Fruit fly (Drosophila melanogaster) whole organism, embryonic: ENCODE measurements around the gene CG31245.
A peak's percentile ranks its signal among the peaks of the same experiment; 100 is the strongest.

ENCODE experiments used
- Asciz ChIP-seq: fragments of 200-800 bp; sonication (Bioruptor generic); optimal IDR thresholded peaks from 2 replicates; lab custom pipeline; 2017; ENCODE audit warnings: missing biosample characterization, mild to moderate bottlenecking, missing genetic modification characterization, missing genetic modification reagents
- B-H2 ChIP-seq: fragments of 200-800 bp; sonication (Bioruptor generic); optimal IDR thresholded peaks from 2 replicates; lab custom pipeline; 2018; ENCODE audit warnings: missing biosample characterization, mild to moderate bottlenecking, missing genetic modification characterization
- CG10431 ChIP-seq: fragments of 200-800 bp; sonication (Bioruptor generic); optimal IDR thresholded peaks from 3 replicates; lab custom pipeline; 2018; ENCODE audit warnings: missing biosample characterization, mild to moderate bottlenecking, missing genetic modification characterization
- CG10654 ChIP-seq: fragments of 200-800 bp; sonication (Bioruptor generic); optimal IDR thresholded peaks from 2 replicates; lab custom pipeline; 2016; ENCODE audit warnings: missing biosample characterization, missing genetic modification characterization
- CG11695 ChIP-seq: fragments of 200-800 bp; sonication (Bioruptor generic); IDR thresholded peaks from 3 replicates; pipeline ENCODE4 v1.3.6; 2022; ENCODE audit warnings: missing biosample characterization, missing genetic modification characterization
- CG11723 ChIP-seq: fragments of 200-800 bp; sonication (Bioruptor generic); optimal IDR thresholded peaks from 2 replicates; lab custom pipeline; 2017; ENCODE audit warnings: missing biosample characterization, mild to moderate bottlenecking, missing genetic modification characterization
- CG13287 ChIP-seq: fragments of 200-800 bp; sonication (Bioruptor generic); IDR thresholded peaks from 2 replicates; pipeline ENCODE4 v1.3.6; 2022; ENCODE audit warnings: missing biosample characterization, missing genetic modification characterization; ENCODE audit not compliant: partially characterized antibody
- CG15696 ChIP-seq: fragments of 200-800 bp; sonication (Bioruptor generic); optimal IDR thresholded peaks from 2 replicates; lab custom pipeline; 2019; ENCODE audit warnings: missing biosample characterization, mild to moderate bottlenecking, missing genetic modification characterization, moderate library complexity
- CG1603 ChIP-seq: fragments of 200-800 bp; sonication (Bioruptor generic); optimal IDR thresholded peaks from 2 replicates; lab custom pipeline; 2019; ENCODE audit warnings: missing biosample characterization, mild to moderate bottlenecking, missing genetic modification characterization, moderate library complexity
- CG17186 ChIP-seq: fragments of 200-800 bp; sonication (Bioruptor generic); optimal IDR thresholded peaks from 3 replicates; lab custom pipeline; 2017; ENCODE audit warnings: missing biosample characterization, missing genetic modification reagents, missing genetic modification characterization
- CG17829 ChIP-seq: fragments of 200-800 bp; optimal IDR thresholded peaks from 2 replicates; lab custom pipeline; 2019; ENCODE audit warnings: missing biosample characterization, mild to moderate bottlenecking, missing genetic modification characterization, moderate library complexity
- CG17912 ChIP-seq: fragments of 200-800 bp; sonication (Bioruptor generic); optimal IDR thresholded peaks from 2 replicates; lab custom pipeline; 2018; ENCODE audit warnings: missing biosample characterization, mild to moderate bottlenecking, missing genetic modification characterization
- CG1832 ChIP-seq: fragments of 200-800 bp; sonication (Bioruptor generic); optimal IDR thresholded peaks from 2 replicates; lab custom pipeline; 2017; ENCODE audit warnings: missing biosample characterization, mild to moderate bottlenecking, missing genetic modification characterization, inconsistent platforms
- CG2120 ChIP-seq: fragments of 200-800 bp; sonication (Bioruptor generic); optimal IDR thresholded peaks from 3 replicates; lab custom pipeline; 2016; ENCODE audit warnings: missing biosample characterization, missing genetic modification characterization
- CG2202 ChIP-seq: fragments of 200-800 bp; sonication (Bioruptor generic); optimal IDR thresholded peaks from 2 replicates; lab custom pipeline; 2018; ENCODE audit warnings: missing biosample characterization, mild to moderate bottlenecking, missing genetic modification characterization
- CG2678 ChIP-seq: fragments of 200-800 bp; sonication (Bioruptor generic); optimal IDR thresholded peaks from 3 replicates; lab custom pipeline; 2019; ENCODE audit warnings: missing biosample characterization, mild to moderate bottlenecking, missing genetic modification characterization, moderate library complexity
- CG31388 ChIP-seq: fragments of 200-800 bp; sonication (Bioruptor generic); optimal IDR thresholded peaks from 2 replicates; lab custom pipeline; 2016; ENCODE audit warnings: missing biosample characterization, missing genetic modification characterization
- CG31441 ChIP-seq: fragments of 200-800 bp; sonication (Bioruptor generic); IDR thresholded peaks from 2 replicates; pipeline ENCODE4 v1.3.6; 2022; ENCODE audit warnings: missing biosample characterization, missing genetic modification characterization
- CG3995 ChIP-seq: fragments of 200-800 bp; sonication (Bioruptor generic); optimal IDR thresholded peaks from 3 replicates; lab custom pipeline; 2016; ENCODE audit warnings: missing biosample characterization, missing genetic modification characterization
- CG6175 ChIP-seq: fragments of 200-800 bp; sonication (Bioruptor generic); IDR thresholded peaks from 3 replicates; pipeline ENCODE4 v1.3.6; 2022; ENCODE audit warnings: missing biosample characterization, missing genetic modification characterization
- CG6791 ChIP-seq: fragments of 200-800 bp; sonication (Bioruptor generic); IDR thresholded peaks from 3 replicates; pipeline ENCODE4 v1.3.6; 2022; ENCODE audit warnings: missing biosample characterization, missing genetic modification characterization; ENCODE audit not compliant: partially characterized antibody
- CG6813 ChIP-seq: fragments of 200-800 bp; sonication (Bioruptor generic); optimal IDR thresholded peaks from 2 replicates; lab custom pipeline; 2017; ENCODE audit warnings: missing biosample characterization, missing genetic modification characterization, mild to moderate bottlenecking, moderate library complexity, missing genetic modification reagents
- CG7928 ChIP-seq: fragments of 200-800 bp; sonication (Bioruptor generic); optimal IDR thresholded peaks from 2 replicates; lab custom pipeline; 2017; ENCODE audit warnings: missing biosample characterization, mild to moderate bottlenecking, missing genetic modification characterization
- CG8281 ChIP-seq: fragments of 200-800 bp; sonication (Bioruptor generic); optimal IDR thresholded peaks from 2 replicates; lab custom pipeline; 2018; ENCODE audit warnings: missing biosample characterization, mild to moderate bottlenecking, missing genetic modification characterization, moderate library complexity
- Camta ChIP-seq: fragments of 200-800 bp; sonication (Bioruptor generic); optimal IDR thresholded peaks from 2 replicates; lab custom pipeline; 2016; ENCODE audit warnings: missing biosample characterization, missing genetic modification characterization
- Elba2 ChIP-seq: fragments of 200-800 bp; sonication (Bioruptor generic); optimal IDR thresholded peaks from 3 replicates; lab custom pipeline; 2016; ENCODE audit warnings: missing biosample characterization, missing genetic modification characterization
- HHEX ChIP-seq: fragments of 200-800 bp; sonication (Bioruptor generic); optimal IDR thresholded peaks from 3 replicates; lab custom pipeline; 2017; ENCODE audit warnings: missing biosample characterization, mild to moderate bottlenecking, missing genetic modification characterization, missing genetic modification reagents
- HLH4C ChIP-seq: fragments of 200-800 bp; sonication (Bioruptor generic); IDR thresholded peaks from 3 replicates; pipeline ENCODE4 v1.3.6; 2022; ENCODE audit warnings: missing biosample characterization, missing genetic modification characterization; ENCODE audit not compliant: partially characterized antibody
- Hmx ChIP-seq: fragments of 200-800 bp; sonication (Bioruptor generic); optimal IDR thresholded peaks from 2 replicates; lab custom pipeline; 2016; ENCODE audit warnings: missing biosample characterization, missing genetic modification characterization
- Nf-YB ChIP-seq: fragments of 200-800 bp; sonication (Bioruptor generic); optimal IDR thresholded peaks from 3 replicates; lab custom pipeline; 2019; ENCODE audit warnings: missing biosample characterization, mild to moderate bottlenecking, missing genetic modification characterization, moderate library complexity
- NfI ChIP-seq: fragments of 200-800 bp; sonication (Bioruptor generic); optimal IDR thresholded peaks from 3 replicates; lab custom pipeline; 2018; ENCODE audit warnings: missing biosample characterization, mild to moderate bottlenecking, missing genetic modification characterization, moderate library complexity
- Oli ChIP-seq: fragments of 200-800 bp; sonication (Bioruptor generic); optimal IDR thresholded peaks from 2 replicates; lab custom pipeline; 2018; ENCODE audit warnings: missing biosample characterization, mild to moderate bottlenecking, missing genetic modification characterization, moderate library complexity
- Pdp1 ChIP-seq, 2 experiments: fragments of 200-800 bp; sonication (Bioruptor generic); optimal IDR thresholded peaks; 3 replicates each; lab custom pipeline; 2016; ENCODE audit warnings: missing biosample characterization in 2 of 2, missing genetic modification characterization in 2 of 2, mild to moderate bottlenecking in 1 of 2, moderate library complexity in 1 of 2
- Sox100B ChIP-seq: fragments of 200-800 bp; sonication (Bioruptor generic); optimal IDR thresholded peaks from 3 replicates; lab custom pipeline; 2018; ENCODE audit warnings: missing biosample characterization, mild to moderate bottlenecking, missing genetic modification characterization
- al ChIP-seq: fragments of 200-800 bp; sonication (Bioruptor generic); IDR thresholded peaks from 2 replicates; pipeline ENCODE4 v1.3.6; 2022; ENCODE audit warnings: missing biosample characterization, missing genetic modification characterization
- chif ChIP-seq, 2 experiments: fragments of 200-800 bp; sonication (Bioruptor generic); optimal IDR thresholded peaks; 3 replicates each; lab custom pipeline; 2016; ENCODE audit warnings: missing biosample characterization in 2 of 2, missing genetic modification characterization in 2 of 2
- dysf ChIP-seq: fragments of 200-800 bp; sonication (Bioruptor generic); IDR thresholded peaks from 3 replicates; pipeline ENCODE4 v1.3.6; 2022; ENCODE audit warnings: missing biosample characterization, missing genetic modification characterization
- exex ChIP-seq: fragments of 200-800 bp; sonication (Bioruptor generic); optimal IDR thresholded peaks from 4 replicates; lab custom pipeline; 2018; ENCODE audit warnings: missing biosample characterization, mild to moderate bottlenecking, missing genetic modification characterization, moderate library complexity
- fd3F ChIP-seq: fragments of 200-800 bp; sonication (Bioruptor generic); optimal IDR thresholded peaks from 2 replicates; lab custom pipeline; 2018; ENCODE audit warnings: missing biosample characterization, mild to moderate bottlenecking, missing genetic modification characterization, moderate library complexity
- gfzf ChIP-seq: fragments of 200-800 bp; sonication (Bioruptor generic); optimal IDR thresholded peaks from 2 replicates; lab custom pipeline; 2016; ENCODE audit warnings: missing biosample characterization, mild to moderate bottlenecking, missing genetic modification characterization, moderate library complexity
- hb ChIP-seq: fragments of 200-800 bp; sonication (Bioruptor generic); IDR thresholded peaks from 3 replicates; pipeline ENCODE4 v1.3.6; 2022; ENCODE audit warnings: missing biosample characterization, missing genetic modification characterization; ENCODE audit not compliant: partially characterized antibody
- hbn ChIP-seq: fragments of 200-800 bp; sonication (Bioruptor generic); IDR thresholded peaks from 2 replicates; pipeline ENCODE4 v1.3.6; 2022; ENCODE audit warnings: missing biosample characterization, missing genetic modification characterization; ENCODE audit not compliant: partially characterized antibody
- lmd ChIP-seq: fragments of 200-800 bp; sonication (Bioruptor generic); IDR thresholded peaks from 2 replicates; pipeline ENCODE4 v1.3.6; 2022; ENCODE audit warnings: missing biosample characterization, missing genetic modification characterization
- pan ChIP-seq, 4 experiments: fragments of >200 bp in 3 of 4; fragments of 200-800 bp in 1 of 4; sonication (Bioruptor generic) in 1 of 4; optimal IDR thresholded peaks in 3 of 4; IDR thresholded peaks in 1 of 4; 2 replicates each; pipeline versions ENCODE4 v1.3.6 to Lab custom; 2017 to 2022; ENCODE audit warnings: missing biosample characterization in 2 of 4, missing genetic modification characterization in 2 of 4, mixed read lengths in 1 of 4
- pfk ChIP-seq: fragments of 200-800 bp; sonication (Bioruptor generic); optimal IDR thresholded peaks from 2 replicates; lab custom pipeline; 2018; ENCODE audit warnings: missing biosample characterization, mild to moderate bottlenecking, missing genetic modification characterization, moderate library complexity
- rib ChIP-seq: fragments of 200-800 bp; sonication (Bioruptor generic); IDR thresholded peaks from 2 replicates; pipeline ENCODE4 v1.3.6; 2022; ENCODE audit warnings: missing biosample characterization, missing genetic modification characterization
- stwl ChIP-seq: fragments of 200-800 bp; sonication (Bioruptor generic); optimal IDR thresholded peaks from 3 replicates; lab custom pipeline; 2018; ENCODE audit warnings: missing biosample characterization, mild to moderate bottlenecking, missing genetic modification characterization, moderate library complexity
- sug ChIP-seq: fragments of 200-800 bp; optimal IDR thresholded peaks from 2 replicates; lab custom pipeline; 2019; ENCODE audit warnings: missing biosample characterization, mild to moderate bottlenecking, missing genetic modification characterization, moderate library complexity
- tap ChIP-seq: fragments of 200-800 bp; optimal IDR thresholded peaks from 3 replicates; lab custom pipeline; 2019; ENCODE audit warnings: missing biosample characterization, mild to moderate bottlenecking, missing genetic modification characterization, moderate library complexity

CG31245 gene

dm6 chr3R:19339205-19339724 lies 37.8 kb downstream of the CG31245 start (continued):
- TF ChIP-seq hbn (GFP tag; lab: Robert Waterston, UW) = no peak
- TF ChIP-seq dysf = no peak
- no peak for TF ChIP-seq CG31388
- no peak for TF ChIP-seq CG10431 (GFP tag; lab: Kevin White, UChicago)
- TF ChIP-seq Hmx (GFP tag; lab: Kevin White, UChicago) = no peak
- no peak for TF ChIP-seq Oli (tag; lab: Kevin White, UChicago)
- TF ChIP-seq lmd (GFP tag; lab: Robert Waterston, UW) = no peak
- no peak for TF ChIP-seq sug
- TF ChIP-seq Pdp1 (GFP tag; optimal IDR thresholded peaks at IDR 0.05; lab: Kevin White, UChicago) = no peak
- no peak for TF ChIP-seq exex
- no peak for TF ChIP-seq CG17912 (GFP tag; lab: Kevin White, UChicago)
- no peak for TF ChIP-seq CG2120 (GFP tag; lab: Kevin White, UChicago)
- no peak for TF ChIP-seq Camta (GFP tag; lab: Kevin White, UChicago)
- no peak for TF ChIP-seq CG6791
- TF ChIP-seq CG17186 = no peak
- TF ChIP-seq hb (GFP tag; lab: Robert Waterston, UW) = no peak
- no peak for TF ChIP-seq Sox100B (GFP tag; lab: Kevin White, UChicago)
- no peak for TF ChIP-seq CG7928 (GFP tag; lab: Kevin White, UChicago)
- TF ChIP-seq CG6175 = no peak
- no peak for TF ChIP-seq al (GFP tag; lab: Robert Waterston, UW)
- 0 out of 2 replicates have a peak, but pooled peaks have one; percentile 17 for TF ChIP-seq CG31441 (GFP tag; lab: Robert Waterston, UW)
- TF ChIP-seq B-H2 (GFP tag; lab: Kevin White, UChicago) = no peak
- TF ChIP-seq Elba2 (GFP tag; lab: Kevin White, UChicago) = peak; percentile 93
- TF ChIP-seq gfzf = no peak
- no peak for TF ChIP-seq HLH4C
- no peak for TF ChIP-seq NfI (GFP tag; lab: Kevin White, UChicago)
- no peak for TF ChIP-seq fd3F (GFP tag; lab: Kevin White, UChicago)
- no peak for TF ChIP-seq CG2678 (tag; lab: Kevin White, UChicago)
- no peak for TF ChIP-seq CG3995 (GFP tag; lab: Kevin White, UChicago)
- TF ChIP-seq HHEX (GFP tag; lab: Kevin White, UChicago) = no peak
- TF ChIP-seq CG1832 (GFP tag; lab: Kevin White, UChicago) = no peak
- peak; percentile 2 for TF ChIP-seq CG2202 (tag; lab: Kevin White, UChicago)
- peak; percentile 19 for TF ChIP-seq stwl
- no peak for TF ChIP-seq tap (tag; lab: Kevin White, UChicago)
- peak; percentile 66 for TF ChIP-seq CG17829 (tag; lab: Kevin White, UChicago)
- peak; percentile 36 for TF ChIP-seq CG1603 (tag; lab: Kevin White, UChicago)
- TF ChIP-seq rib (GFP tag; lab: Robert Waterston, UW) = no peak
- no peak for TF ChIP-seq CG8281 (tag; lab: Kevin White, UChicago)
- peak; percentile 16 to 56 for TF ChIP-seq chif (GFP tag; optimal IDR thresholded peaks at IDR 0.05; lab: Kevin White, UChicago)
- no peak for TF ChIP-seq Nf-YB
- TF ChIP-seq CG11723 (GFP tag; lab: Kevin White, UChicago) = no peak
- no peak for TF ChIP-seq Asciz (GFP tag; lab: Kevin White, UChicago)
- TF ChIP-seq CG13287 (GFP tag; lab: Robert Waterston, UW) = no peak
- no peak for TF ChIP-seq CG10654 (GFP tag; lab: Kevin White, UChicago)
- no peak for TF ChIP-seq pan (optimal IDR thresholded peaks at IDR 0.05; lab: Kevin White, UChicago)
- no peak for TF ChIP-seq pan (GFP tag; optimal IDR thresholded peaks at IDR 0.05 in 1 of 2, IDR thresholded peaks at IDR 0.05 in 1 of 2)
- TF ChIP-seq pfk (GFP tag; lab: Kevin White, UChicago) = no peak
- TF ChIP-seq CG11695 = no peak
- TF ChIP-seq CG6813 (GFP tag; lab: Kevin White, UChicago) = peak; percentile 4
- peak; percentile 91 for TF ChIP-seq CG15696 (tag; lab: Kevin White, UChicago)
